Worm (Caenorhabditis elegans) whole organism, L1 larva: Measurements from ENCODE around the gene cdc-73.

ENCODE experiments used
- nhr-47 ChIP-seq: sonication (generic microtip); optimal IDR thresholded peaks from 2 replicates; lab custom pipeline; 2016; ENCODE audit warnings: mild to moderate bottlenecking, missing genetic modification characterization, moderate library complexity, missing compliant biosample characterization
- rnt-1 ChIP-seq: sonication (generic microtip); optimal IDR thresholded peaks from 2 replicates; lab custom pipeline; 2016; ENCODE audit warnings: mild to moderate bottlenecking, missing genetic modification characterization, moderate library complexity, missing compliant biosample characterization

- TF ChIP-seq nhr-47 (tag; lab: Kevin White, UChicago) (no peak), rnt-1 (tag; lab: Kevin White, UChicago) (no peak)
These were observed 36.5 kb downstream of the cdc-73 start, which contains the start of gene C35B1.8 for ce11 chrIV:4078901-4079300.
